Worm (Caenorhabditis elegans): ENCODE data around the gene pho-11.

ce11 chrII:9895173-9895572 is 36.5 kb upstream of the pho-11 start:
- no peak for TF ChIP-seq ztf-4 (tag; optimal IDR thresholded peaks at IDR 0.05)
- TF ChIP-seq elt-3 (tag; optimal IDR thresholded peaks at IDR 0.05): no peak
- TF ChIP-seq nhr-10 (tag; optimal IDR thresholded peaks at IDR 0.05): no peak

All from whole organism, L2 larva.